Fruit fly (Drosophila melanogaster): ENCODE measurements around the gene CG9674.

DNA sequence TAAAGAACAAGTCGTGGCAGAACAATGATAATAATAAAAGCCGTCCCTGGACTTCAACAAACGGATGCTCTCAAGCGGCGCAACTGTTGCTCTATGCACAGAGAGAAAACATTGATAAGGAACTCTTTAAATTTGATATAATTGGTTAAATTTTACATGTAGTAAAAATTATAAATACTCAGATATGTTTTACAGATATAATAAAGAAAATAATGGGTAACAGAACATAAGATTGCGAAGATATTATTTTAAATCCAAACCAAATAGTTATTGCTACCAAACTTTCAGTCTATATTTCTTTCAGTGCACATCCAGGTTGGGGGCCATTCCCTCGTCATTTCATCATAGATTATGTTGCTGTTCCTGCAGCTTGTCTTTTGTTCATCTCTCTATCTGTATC is 57.8 kb downstream of the CG9674 start:
- TF ChIP-seq CG8478 (optimal IDR thresholded peaks at IDR 0.05) (no peak), usp (GFP tag; optimal IDR thresholded peaks at IDR 0.05) (no peak), psq (optimal IDR thresholded peaks at IDR 0.05) (no peak), pan (optimal IDR thresholded peaks at IDR 0.05) (no peak), EcR (GFP tag; optimal IDR thresholded peaks at IDR 0.05) (no peak)
